Worm (Caenorhabditis elegans) whole organism, L1 larva: Measurements from ENCODE around the gene frpr-17.

ENCODE experiments used
- dsc-1 ChIP-seq: sonication (generic microtip); optimal IDR thresholded peaks from 2 replicates; lab custom pipeline; 2016; ENCODE audit warnings: mild to moderate bottlenecking, missing genetic modification characterization, missing compliant biosample characterization

frpr-17 gene

DNA sequence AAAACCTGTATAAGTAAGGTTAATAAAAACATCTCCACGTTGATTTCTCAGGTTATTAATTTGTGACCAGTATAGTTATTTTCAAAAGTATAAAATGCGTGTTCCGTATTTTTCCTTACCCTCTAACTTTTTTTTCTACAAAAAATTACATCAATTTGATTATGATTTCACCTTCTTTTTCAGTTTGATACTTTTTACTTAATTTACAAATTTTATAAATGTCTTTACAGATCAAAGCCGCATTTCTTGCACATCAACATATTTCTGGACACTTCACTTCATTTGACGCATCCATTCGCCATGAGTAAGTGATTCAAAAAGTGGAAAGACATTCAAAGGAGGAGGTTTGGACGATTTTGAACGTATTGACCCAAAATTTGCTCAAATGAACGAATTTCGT lies 54.5 kb downstream of the frpr-17 start, which contains the start of gene Y66C5A.2:
TSS of gene Y66C5A.2 (plus strand) at position 301 of the 400 bp plus-strand sequence.
- no peak for TF ChIP-seq dsc-1 (tag; lab: Kevin White, UChicago)
